Worm (Caenorhabditis elegans): Measurements from ENCODE around the gene C29A12.6.

Gene C29A12.6

DNA sequence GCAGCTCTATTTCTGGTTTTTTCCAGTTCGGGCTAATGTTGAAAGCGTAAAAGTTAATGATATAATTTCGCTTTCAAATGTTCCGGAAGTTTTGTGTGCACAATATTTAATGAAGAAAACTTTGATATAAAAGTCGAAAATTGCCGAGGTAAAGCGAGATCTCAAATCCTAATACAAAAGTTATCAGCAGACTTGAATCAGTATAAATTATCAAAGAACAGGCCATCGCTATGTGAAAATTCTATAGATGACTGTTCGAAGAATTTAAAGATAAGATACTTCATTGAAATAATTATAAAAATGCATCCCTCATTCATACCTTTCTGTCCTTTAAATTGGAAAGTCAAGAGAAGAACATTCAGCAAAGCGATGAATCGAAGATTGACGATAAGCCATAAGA is at the start of gene C29A12.6:
TSS of gene C29A12.6 (plus strand) at position 301 of the 400 bp plus-strand sequence.
- TF ChIP-seq elt-3 (tag; optimal IDR thresholded peaks at IDR 0.05): no peak
- no peak for TF ChIP-seq nhr-6 (tag; optimal IDR thresholded peaks at IDR 0.05)
- no peak for TF ChIP-seq nhr-129 (tag; optimal IDR thresholded peaks at IDR 0.05)
- TF ChIP-seq ztf-11 (tag; optimal IDR thresholded peaks at IDR 0.05): no peak
- no peak for TF ChIP-seq sma-3 (GFP tag; optimal IDR thresholded peaks at IDR 0.05)
- no peak for TF ChIP-seq nhr-12 (tag; optimal IDR thresholded peaks at IDR 0.05)
- no peak for TF ChIP-seq gmeb-1 (tag; optimal IDR thresholded peaks at IDR 0.05)
- no peak for TF ChIP-seq egl-27 (tag; optimal IDR thresholded peaks at IDR 0.05)
- no peak for TF ChIP-seq Y55F3AM.14 (GFP tag; optimal IDR thresholded peaks at IDR 0.05)
- TF ChIP-seq lin-11 (tag; optimal IDR thresholded peaks at IDR 0.05): no peak
- TF ChIP-seq mab-5 (tag; optimal IDR thresholded peaks at IDR 0.05): no peak
- TF ChIP-seq R02D3.7 (tag; optimal IDR thresholded peaks at IDR 0.05): no peak
- no peak for TF ChIP-seq nhr-77 (tag; optimal IDR thresholded peaks at IDR 0.05)
- no peak for TF ChIP-seq dmd-4 (tag; optimal IDR thresholded peaks at IDR 0.05)
- no peak for TF ChIP-seq zag-1 (tag; optimal IDR thresholded peaks at IDR 0.05)

DNA sequence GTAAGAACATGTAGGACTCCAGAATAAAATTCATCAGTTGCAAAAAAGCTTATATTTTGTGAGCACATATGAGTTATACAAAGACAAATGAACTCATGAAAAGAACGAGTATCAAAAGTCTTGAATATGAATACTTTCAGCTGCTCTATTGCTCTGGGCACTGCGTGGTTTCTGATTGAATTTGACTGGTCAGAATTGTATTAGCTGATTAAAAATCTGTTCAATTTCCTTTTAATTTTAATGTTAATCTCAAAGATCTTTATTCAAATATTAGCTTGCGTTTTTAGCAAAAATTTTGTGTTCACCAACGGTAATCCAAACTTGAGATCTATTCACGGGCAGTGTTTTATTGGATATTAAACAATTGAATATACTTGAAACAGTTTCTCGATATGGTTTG is 48.9 kb upstream of the C29A12.6 start, which contains the start of gene srh-184:
TSS of gene srh-184 (minus strand) at position 101 of the 400 bp plus-strand sequence.
- no peak for TF ChIP-seq F13H6.1 (tag; optimal IDR thresholded peaks at IDR 0.05)
- no peak for TF ChIP-seq ceh-82 (tag; optimal IDR thresholded peaks at IDR 0.05)
- no peak for TF ChIP-seq ceh-16 (tag; optimal IDR thresholded peaks at IDR 0.05)
- TF ChIP-seq R02D3.7 (tag; optimal IDR thresholded peaks at IDR 0.05): no peak
- no peak for TF ChIP-seq unc-39 (tag; optimal IDR thresholded peaks at IDR 0.05)
- no peak for TF ChIP-seq nhr-10 (tag; optimal IDR thresholded peaks at IDR 0.05)
- TF ChIP-seq sma-3 (GFP tag; optimal IDR thresholded peaks at IDR 0.05): no peak
- TF ChIP-seq nhr-237 (tag; optimal IDR thresholded peaks at IDR 0.05): no peak
- TF ChIP-seq egl-27 (tag; optimal IDR thresholded peaks at IDR 0.05): no peak
- TF ChIP-seq nhr-12 (tag; optimal IDR thresholded peaks at IDR 0.05): no peak
- no peak for TF ChIP-seq snpc-4 (tag; optimal IDR thresholded peaks at IDR 0.05)
- TF ChIP-seq gmeb-1 (tag; optimal IDR thresholded peaks at IDR 0.05): no peak
- TF ChIP-seq lin-39 (tag; optimal IDR thresholded peaks at IDR 0.05): no peak

DNA sequence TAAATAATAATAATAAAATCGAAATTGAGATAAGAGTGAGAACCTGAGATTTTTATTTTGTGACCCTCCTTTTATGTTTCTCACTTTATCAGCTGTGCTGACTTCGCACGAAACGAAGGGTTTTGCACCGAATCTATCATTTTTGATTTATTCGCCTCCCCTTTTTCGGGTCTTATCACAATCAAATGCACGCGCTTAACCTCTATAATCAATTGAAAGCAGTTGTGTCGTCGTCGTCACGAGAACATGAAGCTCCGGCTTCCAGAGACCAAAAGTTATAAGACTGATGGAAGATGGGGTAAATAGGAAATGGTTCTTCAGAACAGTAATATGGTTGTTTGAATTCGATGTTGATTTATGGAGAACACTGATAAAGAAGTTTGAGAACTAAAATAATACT is 45.8 kb upstream of the C29A12.6 start, which contains the start of gene D1054.18:
TSS of gene D1054.18 (minus strand) at position 45 of the 400 bp plus-strand sequence.
- TF ChIP-seq ZK546.5 (tag; optimal IDR thresholded peaks at IDR 0.05) (no peak), nhr-6 (tag; optimal IDR thresholded peaks at IDR 0.05) (no peak), gmeb-1 (tag; optimal IDR thresholded peaks at IDR 0.05) (peak; percentile 45), sma-9 (GFP tag; optimal IDR thresholded peaks at IDR 0.05) (peak; percentile 74), sma-9 (tag; optimal IDR thresholded peaks at IDR 0.05) (no peak), mab-5 (tag; optimal IDR thresholded peaks at IDR 0.05) (no peak), skn-1 (tag; optimal IDR thresholded peaks at IDR 0.05) (peak; percentile 15), nhr-25 (tag; optimal IDR thresholded peaks at IDR 0.05) (no peak), crh-2 (tag; optimal IDR thresholded peaks at IDR 0.05) (peak; percentile 73), fos-1 (tag; optimal IDR thresholded peaks at IDR 0.05) (peak; percentile 70), mdl-1 (tag; optimal IDR thresholded peaks at IDR 0.05) (peak in 1 of 2 experiments; percentile 26), blmp-1 (tag; optimal IDR thresholded peaks at IDR 0.05; ENCODE audit: insufficient read depth) (no peak), aly-2 (tag; optimal IDR thresholded peaks at IDR 0.05) (no peak)

DNA sequence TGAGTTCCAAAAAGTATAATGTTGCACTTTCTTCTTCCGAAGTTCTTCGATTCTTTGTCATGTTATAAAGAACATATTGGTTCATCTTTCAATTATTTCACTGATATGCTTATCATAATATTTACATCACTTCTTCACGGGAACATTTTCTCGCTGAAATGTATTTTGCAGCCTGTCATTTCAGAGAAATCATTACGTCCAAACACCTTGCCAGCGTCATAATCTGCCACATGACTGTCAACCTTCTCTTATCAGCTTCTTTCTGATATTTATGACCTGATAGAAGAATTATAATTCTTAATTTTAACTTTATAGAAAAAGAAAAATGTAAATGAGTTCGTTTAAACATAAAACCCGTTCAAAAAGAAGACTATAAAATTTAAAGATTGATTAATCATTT is 44.9 kb upstream of the C29A12.6 start:
- no peak for TF ChIP-seq R02D3.7 (tag; optimal IDR thresholded peaks at IDR 0.05)
- no peak for TF ChIP-seq nhr-11 (tag; optimal IDR thresholded peaks at IDR 0.05)
- no peak for TF ChIP-seq peb-1 (tag; optimal IDR thresholded peaks at IDR 0.05)
- TF ChIP-seq C34F6.9 (tag; optimal IDR thresholded peaks at IDR 0.05): no peak
- TF ChIP-seq nhr-21 (tag; optimal IDR thresholded peaks at IDR 0.05): no peak
- no peak for TF ChIP-seq alr-1 (tag; optimal IDR thresholded peaks at IDR 0.05)
- TF ChIP-seq fos-1 (tag; optimal IDR thresholded peaks at IDR 0.05): peak; percentile 74
- peak; percentile 85 for TF ChIP-seq sma-9 (GFP tag; optimal IDR thresholded peaks at IDR 0.05)
- no peak for TF ChIP-seq sma-9 (tag; optimal IDR thresholded peaks at IDR 0.05)
- peak; percentile 85 for TF ChIP-seq crh-2 (tag; optimal IDR thresholded peaks at IDR 0.05)
- no peak for TF ChIP-seq skn-1 (tag; optimal IDR thresholded peaks at IDR 0.05)
- TF ChIP-seq unc-39 (tag; optimal IDR thresholded peaks at IDR 0.05): no peak
- TF ChIP-seq sma-3 (GFP tag; optimal IDR thresholded peaks at IDR 0.05): peak; percentile 19
- no peak for TF ChIP-seq blmp-1 (tag; optimal IDR thresholded peaks at IDR 0.05; ENCODE audit: insufficient read depth)
- no peak for TF ChIP-seq aly-2 (tag; optimal IDR thresholded peaks at IDR 0.05)
- peak in 1 of 2 experiments; percentile 18 for TF ChIP-seq mdl-1 (tag; optimal IDR thresholded peaks at IDR 0.05)
- TF ChIP-seq nhr-129 (tag; optimal IDR thresholded peaks at IDR 0.05): no peak
- no peak for TF ChIP-seq nhr-77 (tag; optimal IDR thresholded peaks at IDR 0.05)
- no peak for TF ChIP-seq elt-1 (tag; optimal IDR thresholded peaks at IDR 0.05)
- TF ChIP-seq ztf-1 (GFP tag; conservative IDR thresholded peaks at IDR 0.05): no peak
- TF ChIP-seq ama-1 (optimal IDR thresholded peaks at IDR 0.05): no peak
- no peak for TF ChIP-seq nhr-23 (tag; optimal IDR thresholded peaks at IDR 0.05)
- TF ChIP-seq egl-27 (tag; optimal IDR thresholded peaks at IDR 0.05): no peak
- TF ChIP-seq F13H6.1 (tag; optimal IDR thresholded peaks at IDR 0.05): peak; percentile 10
- peak; percentile 1 for TF ChIP-seq gmeb-1 (tag; optimal IDR thresholded peaks at IDR 0.05)
